Comparison of ENCODE assay signal across 5 fruit fly cellular contexts in the genomic region with DNA sequence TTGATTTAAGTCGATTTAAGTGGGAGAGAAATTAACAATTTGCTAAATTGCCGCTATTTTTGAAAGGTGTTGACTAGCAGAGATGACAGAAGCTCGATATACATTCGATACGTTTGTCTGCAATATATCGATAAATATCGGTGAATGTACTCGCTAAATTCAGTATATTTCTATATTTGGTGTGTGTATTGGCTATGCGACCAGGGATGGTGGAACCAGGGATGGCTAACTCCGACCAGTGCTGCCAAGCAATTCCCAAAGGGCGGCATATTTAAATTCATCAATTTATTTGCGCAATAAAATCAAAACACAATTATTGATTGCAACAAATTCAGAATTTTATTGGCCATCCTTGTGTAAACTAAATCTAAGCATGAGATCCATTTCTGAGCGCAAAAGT.
TF ChIP-seq lines count a peak whose summit lies in the region.

A gene (minus strand): TSS at position 78 of the 400 bp plus-strand sequence.

- TF ChIP-seq CTCF in S2 (optimal IDR thresholded peaks at IDR 0.05; lab: Kevin White, UChicago), result peak; percentile 42 to 64
- TF ChIP-seq CTCF in whole organism, embryonic (GFP tag; optimal IDR thresholded peaks at IDR 0.05; lab: Kevin White, UChicago), result peak; percentile 31

TF ChIP-seq in whole organism, adult, 20 proteins besides CTCF, POLR2A, EP300 and RAD21:
- TF ChIP-seq Mnt (GFP tag; optimal IDR thresholded peaks at IDR 0.05; lab: Kevin White, UChicago), result peak; percentile 4
- no peak for TF ChIP-seq CG11617 (GFP tag; optimal IDR thresholded peaks at IDR 0.05; lab: Kevin White, UChicago)
- peak; percentile 50 for TF ChIP-seq Crg-1 (GFP tag; optimal IDR thresholded peaks at IDR 0.05; lab: Kevin White, UChicago)
- TF ChIP-seq CG14711 (tag; optimal IDR thresholded peaks at IDR 0.05; lab: Kevin White, UChicago), result no peak
- peak; percentile 27 for TF ChIP-seq bab1 (GFP tag; optimal IDR thresholded peaks at IDR 0.05; lab: Kevin White, UChicago)
- no peak for TF ChIP-seq cic (GFP tag; optimal IDR thresholded peaks at IDR 0.05; lab: Kevin White, UChicago)

TF ChIP-seq in whole organism, embryonic, 481 proteins besides CTCF, POLR2A, EP300 and RAD21 (continues in another document):
- 0 out of 2 replicates have a peak, but pooled peaks have one; percentile 11 for TF ChIP-seq ato (GFP tag; IDR thresholded peaks at IDR 0.05; lab: Robert Waterston, UW; ENCODE audit: partially characterized antibody)
- no peak for TF ChIP-seq prd (optimal IDR thresholded peaks at IDR 0.05; lab: Kevin White, UChicago)
- TF ChIP-seq prd (GFP tag; IDR thresholded peaks at IDR 0.05; lab: Robert Waterston, UW), result no peak
- no peak for TF ChIP-seq da (GFP tag; optimal IDR thresholded peaks at IDR 0.05; lab: Kevin White, UChicago)
- no peak for TF ChIP-seq psq (GFP tag; optimal IDR thresholded peaks at IDR 0.05; lab: Kevin White, UChicago)
- TF ChIP-seq MESR4 (GFP tag; optimal IDR thresholded peaks at IDR 0.05; lab: Kevin White, UChicago), result peak; percentile 39
- no peak for TF ChIP-seq p53 (GFP tag; optimal IDR thresholded peaks at IDR 0.05; lab: Kevin White, UChicago)
- peak; percentile 28 for TF ChIP-seq Nf-YC (tag; optimal IDR thresholded peaks at IDR 0.05; lab: Kevin White, UChicago)
- no peak for TF ChIP-seq zen2 (GFP tag; IDR thresholded peaks at IDR 0.05; lab: Robert Waterston, UW; ENCODE audit: partially characterized antibody)
- TF ChIP-seq CG14667 (GFP tag; IDR thresholded peaks at IDR 0.05; lab: Robert Waterston, UW), result no peak
- 0 out of 2 replicates have a peak, but pooled peaks have one; percentile 25 for TF ChIP-seq ssp (GFP tag; IDR thresholded peaks at IDR 0.05; lab: Robert Waterston, UW)
- peak; percentile 74 for TF ChIP-seq BEAF-32 (GFP tag; optimal IDR thresholded peaks at IDR 0.05; lab: Kevin White, UChicago)
- TF ChIP-seq Dfd (GFP tag; optimal IDR thresholded peaks at IDR 0.05; lab: Kevin White, UChicago), result no peak
- no peak for TF ChIP-seq CG11723 (GFP tag; optimal IDR thresholded peaks at IDR 0.05; lab: Kevin White, UChicago)
- no peak for TF ChIP-seq dmrt11E (tag; optimal IDR thresholded peaks at IDR 0.05; lab: Kevin White, UChicago)
- no peak for TF ChIP-seq Aef1 (GFP tag; IDR thresholded peaks at IDR 0.05; lab: Robert Waterston, UW)
- TF ChIP-seq chm (GFP tag; IDR thresholded peaks at IDR 0.05; lab: Robert Waterston, UW), result 0 out of 2 replicates have a peak, but pooled peaks have one; percentile 27
- TF ChIP-seq CG12769 (tag; optimal IDR thresholded peaks at IDR 0.05; lab: Kevin White, UChicago), result peak; percentile 65
- TF ChIP-seq CG30403 (GFP tag; optimal IDR thresholded peaks at IDR 0.05; lab: Kevin White, UChicago), result peak; percentile 25
- TF ChIP-seq CG13894 (tag; optimal IDR thresholded peaks at IDR 0.05; lab: Kevin White, UChicago), result peak; percentile 40
- no peak for TF ChIP-seq schlank (tag; optimal IDR thresholded peaks at IDR 0.05; lab: Kevin White, UChicago)
- TF ChIP-seq CG6791 (GFP tag; IDR thresholded peaks at IDR 0.05; lab: Robert Waterston, UW; ENCODE audit: partially characterized antibody), result peak; percentile 74
- TF ChIP-seq Camta (GFP tag; optimal IDR thresholded peaks at IDR 0.05; lab: Kevin White, UChicago), result no peak
- no peak for TF ChIP-seq CG1792 (GFP tag; optimal IDR thresholded peaks at IDR 0.05; lab: Kevin White, UChicago)
- peak; percentile 71 for TF ChIP-seq Bgb (GFP tag; IDR thresholded peaks at IDR 0.05; lab: Robert Waterston, UW; ENCODE audit: partially characterized antibody)

TF ChIP-seq in whole organism, prepupa, 60 proteins besides CTCF, POLR2A, EP300 and RAD21:
- TF ChIP-seq Sox102F (GFP tag; optimal IDR thresholded peaks at IDR 0.05; lab: Kevin White, UChicago), result no peak
- no peak for TF ChIP-seq CG6792 (GFP tag; optimal IDR thresholded peaks at IDR 0.05; lab: Kevin White, UChicago)
- peak; percentile 53 for TF ChIP-seq fkh (GFP tag; optimal IDR thresholded peaks at IDR 0.05; lab: Kevin White, UChicago)
- TF ChIP-seq ss (GFP tag; optimal IDR thresholded peaks at IDR 0.05; lab: Kevin White, UChicago), result no peak
- TF ChIP-seq CG6808 (GFP tag; optimal IDR thresholded peaks at IDR 0.05; lab: Kevin White, UChicago), result peak; percentile 100
TF ChIP-seq in whole organism, prepupa: peak in this region for 2.

TF ChIP-seq in whole organism, pupa, 21 proteins besides CTCF, POLR2A, EP300 and RAD21:
- TF ChIP-seq CG12605 (GFP tag; IDR thresholded peaks at IDR 0.05; lab: Robert Waterston, UW) (no peak), CG32121 (GFP tag; IDR thresholded peaks at IDR 0.05; lab: Robert Waterston, UW) (no peak), D1 (tag; optimal IDR thresholded peaks at IDR 0.05; lab: Kevin White, UChicago) (peak; percentile 18)
